Worm (Caenorhabditis elegans): ENCODE data around the gene C17B7.15.
A peak's percentile ranks its signal among the peaks of the same experiment; 100 is the strongest.
"Not testable (repeated sequence)": the region's sequence is repeated elsewhere in the genome, so short reads cannot be mapped to it uniquely, and the experiment has no call there.

C17B7.15 gene

ce11 chrV:3391005-3391404, 41.0 kb downstream of the C17B7.15 start (continued):
- peak; percentile 21 for TF ChIP-seq hmg-11 (tag; optimal IDR thresholded peaks at IDR 0.05)
- no peak for TF ChIP-seq unc-39 (tag; optimal IDR thresholded peaks at IDR 0.05)
- no peak for TF ChIP-seq nhr-28 (tag; optimal IDR thresholded peaks at IDR 0.05)
- peak; percentile 94 for TF ChIP-seq nhr-43 (tag; optimal IDR thresholded peaks at IDR 0.05; ENCODE audit: poor library complexity, severe bottlenecking)
- TF ChIP-seq elt-3 (tag; optimal IDR thresholded peaks at IDR 0.05) = no peak
- peak; percentile 73 for TF ChIP-seq egl-5 (tag; optimal IDR thresholded peaks at IDR 0.05)
- TF ChIP-seq lsy-12 (tag; optimal IDR thresholded peaks at IDR 0.05) = peak; percentile 28
- no peak for TF ChIP-seq pqm-1 (tag; optimal IDR thresholded peaks at IDR 0.05)
- TF ChIP-seq eor-1 (tag; optimal IDR thresholded peaks at IDR 0.05) = no peak
- peak; percentile 43 for TF ChIP-seq lin-39 (tag; optimal IDR thresholded peaks at IDR 0.05)
- TF ChIP-seq pha-4 (tag; optimal IDR thresholded peaks at IDR 0.05) = no peak
- no peak for TF ChIP-seq ztf-11 (tag; optimal IDR thresholded peaks at IDR 0.05)
- no peak for TF ChIP-seq fkh-2 (tag; optimal IDR thresholded peaks at IDR 0.05)
- peak; percentile 13 for TF ChIP-seq R02D3.7 (tag; optimal IDR thresholded peaks at IDR 0.05)

ce11 chrV:3394065-3394464, 44.1 kb downstream of the C17B7.15 start:
- TF ChIP-seq hmg-11 (tag; optimal IDR thresholded peaks at IDR 0.05) (no peak), egl-5 (tag; optimal IDR thresholded peaks at IDR 0.05) (no peak), pqm-1 (tag; optimal IDR thresholded peaks at IDR 0.05) (no peak), fkh-2 (tag; optimal IDR thresholded peaks at IDR 0.05) (no peak), nhr-28 (tag; optimal IDR thresholded peaks at IDR 0.05) (no peak), fkh-10 (GFP tag; optimal IDR thresholded peaks at IDR 0.05) (no peak), mdl-1 (tag; optimal IDR thresholded peaks at IDR 0.05) (no peak), nhr-23 (tag; optimal IDR thresholded peaks at IDR 0.05) (no peak), zag-1 (tag; optimal IDR thresholded peaks at IDR 0.05) (no peak), egl-27 (tag; optimal IDR thresholded peaks at IDR 0.05) (no peak), ama-1 (optimal IDR thresholded peaks at IDR 0.05) (no peak), ceh-16 (tag; optimal IDR thresholded peaks at IDR 0.05) (no peak), elt-2 (tag; optimal IDR thresholded peaks at IDR 0.05) (no peak), fos-1 (tag; optimal IDR thresholded peaks at IDR 0.05) (no peak), nhr-12 (tag; optimal IDR thresholded peaks at IDR 0.05) (no peak), ztf-4 (tag; optimal IDR thresholded peaks at IDR 0.05) (no peak), elt-1 (tag; optimal IDR thresholded peaks at IDR 0.05) (no peak)

ce11 chrV:3394694-3395240, 44.8 kb downstream of the C17B7.15 start, which contains the start of gene T20D4.15:
Gene T20D4.15 (minus strand): TSS chrV:3394744.
- no peak for TF ChIP-seq nhr-77 (tag; optimal IDR thresholded peaks at IDR 0.05)
- TF ChIP-seq skn-1 (tag; optimal IDR thresholded peaks at IDR 0.05) = no peak

ce11 chrV:3396765-3397164, 46.8 kb downstream of the C17B7.15 start, which contains the start of gene T20D4.12:
Gene T20D4.12 (plus strand): TSS chrV:3397065.
- not testable (repeated sequence) for TF ChIP-seq nhr-43 (tag; optimal IDR thresholded peaks at IDR 0.05; ENCODE audit: poor library complexity, severe bottlenecking); ztf-4 (tag; optimal IDR thresholded peaks at IDR 0.05); nhr-237 (tag; optimal IDR thresholded peaks at IDR 0.05)

- no peak for TF ChIP-seq snpc-4 (tag; optimal IDR thresholded peaks at IDR 0.05)
Observed at ce11 chrV:3398314-3398713, 48.3 kb downstream of the C17B7.15 start, which contains the start of gene T20D4.11. Gene T20D4.11 (plus strand): TSS chrV:3398690.

- not testable (repeated sequence) for TF ChIP-seq nhr-67, nhr-28, nhr-23 (tag; optimal IDR thresholded peaks at IDR 0.05)
Observed at ce11 chrV:3399952-3400351, 50.0 kb downstream of the C17B7.15 start, which contains the start of gene T20D4.10. Gene T20D4.10 (plus strand): TSS chrV:3400252.

Measured in whole organism, L3 larva.